Worm (Caenorhabditis elegans): ENCODE measurements around the gene sdc-1.

The sdc-1 gene

DNA sequence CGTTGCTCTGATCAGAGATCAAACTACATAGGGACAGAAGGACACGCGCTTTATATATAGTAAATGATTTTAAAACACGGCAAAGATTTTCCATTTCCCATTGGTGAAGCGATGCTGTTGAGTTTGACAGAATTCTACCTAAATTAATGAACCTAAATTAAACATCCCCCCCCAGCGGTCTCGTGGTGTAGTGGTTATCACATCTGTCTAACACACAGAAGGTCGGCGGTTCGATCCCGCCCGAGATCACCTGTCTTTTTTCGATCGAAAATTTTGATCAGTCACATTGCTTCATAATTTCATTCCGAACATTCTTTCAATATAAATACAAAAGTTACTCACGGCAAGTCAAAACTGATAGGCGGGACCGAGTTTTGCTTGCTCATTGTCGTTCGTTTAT, 23.7 kb downstream of the sdc-1 start:
- TF ChIP-seq T22C8.4 (GFP tag; IDR thresholded peaks at IDR 0.05) (0 out of 2 replicates have a peak, but pooled peaks have one; percentile 30), flt-1 (GFP tag; IDR thresholded peaks at IDR 0.05) (peak; percentile 38; the same call in 1 of the 2 replicates)

DNA sequence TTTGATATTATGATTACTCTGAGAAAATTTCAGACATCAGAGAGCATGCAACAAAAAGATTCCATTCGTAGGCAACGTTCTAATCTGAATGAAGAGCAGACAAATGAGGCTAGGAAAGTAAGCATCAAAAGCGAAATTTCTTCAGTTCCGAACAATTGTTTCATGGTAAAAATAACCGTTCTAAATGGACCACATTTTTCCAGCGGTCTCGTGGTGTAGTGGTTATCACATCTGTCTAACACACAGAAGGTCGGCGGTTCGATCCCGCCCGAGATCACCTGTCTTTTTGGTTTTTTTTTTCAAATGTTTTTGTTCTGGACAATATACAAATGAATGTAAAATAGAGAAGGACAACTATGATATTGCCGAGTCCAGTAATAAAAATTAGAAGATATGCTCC, 24.3 kb downstream of the sdc-1 start, which contains the start of gene twk-21:
Gene twk-21 (plus strand): TSS at position 34 of the 400 bp plus-strand sequence.
- TF ChIP-seq ztf-23 (GFP tag; IDR thresholded peaks at IDR 0.05) = no peak
- TF ChIP-seq T22C8.4 (GFP tag; IDR thresholded peaks at IDR 0.05) = no peak
- TF ChIP-seq cog-1 (tag; optimal IDR thresholded peaks at IDR 0.05) = no peak
- TF ChIP-seq ref-1 (GFP tag; conservative IDR thresholded peaks at IDR 0.05) = no peak
- TF ChIP-seq ztf-29 (GFP tag; IDR thresholded peaks at IDR 0.05) = no peak
- no peak for TF ChIP-seq klf-2 (GFP tag; conservative IDR thresholded peaks at IDR 0.05)
- no peak for TF ChIP-seq tab-1 (GFP tag; IDR thresholded peaks at IDR 0.05)
- no peak for TF ChIP-seq flt-1 (GFP tag; IDR thresholded peaks at IDR 0.05)
- no peak for TF ChIP-seq med-1 (GFP tag; optimal IDR thresholded peaks at IDR 0.05; ENCODE audit: insufficient read depth)

DNA sequence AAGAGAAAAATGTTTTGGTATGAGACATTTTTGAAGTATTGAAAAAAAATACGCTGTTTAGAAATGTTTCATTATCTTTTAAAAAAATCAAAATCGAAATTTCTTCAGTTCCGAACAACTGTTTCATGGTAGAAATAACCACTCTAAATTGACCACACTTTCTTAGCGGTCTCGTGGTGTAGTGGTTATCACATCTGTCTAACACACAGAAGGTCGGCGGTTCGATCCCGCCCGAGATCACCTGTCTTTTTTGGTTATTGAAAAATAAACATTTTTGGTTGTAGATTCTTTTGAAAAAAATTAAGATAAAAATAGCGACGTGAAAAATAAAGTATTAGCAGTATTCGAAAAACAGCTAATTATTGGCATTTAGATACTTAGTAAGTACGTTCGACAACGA, 24.9 kb downstream of the sdc-1 start:
- TF ChIP-seq cog-1 (tag; optimal IDR thresholded peaks at IDR 0.05) (no peak), klf-2 (GFP tag; conservative IDR thresholded peaks at IDR 0.05) (no peak), T22C8.4 (GFP tag; IDR thresholded peaks at IDR 0.05) (no peak), flt-1 (GFP tag; IDR thresholded peaks at IDR 0.05) (no peak), med-1 (GFP tag; optimal IDR thresholded peaks at IDR 0.05; ENCODE audit: insufficient read depth) (no peak), ref-1 (GFP tag; conservative IDR thresholded peaks at IDR 0.05) (no peak), ztf-29 (GFP tag; IDR thresholded peaks at IDR 0.05) (no peak), ztf-23 (GFP tag; IDR thresholded peaks at IDR 0.05) (no peak), tab-1 (GFP tag; IDR thresholded peaks at IDR 0.05) (no peak)

DNA sequence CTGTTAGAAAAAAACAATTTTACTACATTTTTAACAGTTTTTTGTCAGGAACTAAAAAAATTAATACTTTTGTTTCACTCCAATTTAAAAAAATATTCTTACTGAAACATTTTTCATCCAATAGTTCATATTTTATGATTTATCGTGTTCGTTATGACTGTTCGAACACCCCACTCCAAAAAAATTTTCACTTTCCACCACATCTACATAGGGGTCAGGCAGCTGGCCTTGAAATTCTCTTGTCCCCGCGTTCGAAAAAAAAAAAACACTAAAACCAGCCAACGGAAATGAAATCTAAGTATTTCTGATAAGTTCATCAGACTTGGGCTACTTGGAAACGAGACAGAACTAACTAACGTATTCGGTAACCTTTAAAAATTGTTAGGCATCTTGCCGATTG, 30.6 kb downstream of the sdc-1 start, which contains the start of gene twk-22:
Gene twk-22 (plus strand): TSS at position 301 of the 400 bp plus-strand sequence.
- TF ChIP-seq ref-1 (GFP tag; conservative IDR thresholded peaks at IDR 0.05) = no peak
- TF ChIP-seq cog-1 (tag; optimal IDR thresholded peaks at IDR 0.05) = no peak
- no peak for TF ChIP-seq med-1 (GFP tag; optimal IDR thresholded peaks at IDR 0.05; ENCODE audit: insufficient read depth)
- TF ChIP-seq klf-2 (GFP tag; conservative IDR thresholded peaks at IDR 0.05) = no peak
- TF ChIP-seq flt-1 (GFP tag; IDR thresholded peaks at IDR 0.05) = no peak
- TF ChIP-seq tab-1 (GFP tag; IDR thresholded peaks at IDR 0.05) = no peak

DNA sequence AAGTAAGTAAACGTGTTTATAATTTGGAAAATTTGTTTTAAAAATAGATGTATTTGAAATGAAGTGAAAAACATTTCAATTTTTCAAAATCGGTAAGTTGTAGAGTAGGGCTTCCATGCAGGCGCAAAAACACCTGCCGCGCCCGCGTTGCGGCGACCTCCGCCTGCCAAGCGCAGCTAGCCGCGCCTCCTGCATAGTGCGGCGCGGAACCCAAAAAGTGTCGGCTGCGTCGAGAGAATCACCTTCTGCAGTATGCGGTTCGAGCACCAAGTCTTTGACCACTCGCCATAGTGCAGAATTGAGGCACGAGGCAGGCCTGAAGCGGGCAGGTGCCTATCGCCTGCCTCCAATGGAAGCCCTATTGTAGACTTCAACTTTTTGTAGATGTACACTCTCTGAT, 34.1 kb downstream of the sdc-1 start:
- TF ChIP-seq T22C8.4 (GFP tag; IDR thresholded peaks at IDR 0.05) (0 out of 2 replicates have a peak, but pooled peaks have one; percentile 17), cog-1 (tag; optimal IDR thresholded peaks at IDR 0.05) (no peak)

DNA sequence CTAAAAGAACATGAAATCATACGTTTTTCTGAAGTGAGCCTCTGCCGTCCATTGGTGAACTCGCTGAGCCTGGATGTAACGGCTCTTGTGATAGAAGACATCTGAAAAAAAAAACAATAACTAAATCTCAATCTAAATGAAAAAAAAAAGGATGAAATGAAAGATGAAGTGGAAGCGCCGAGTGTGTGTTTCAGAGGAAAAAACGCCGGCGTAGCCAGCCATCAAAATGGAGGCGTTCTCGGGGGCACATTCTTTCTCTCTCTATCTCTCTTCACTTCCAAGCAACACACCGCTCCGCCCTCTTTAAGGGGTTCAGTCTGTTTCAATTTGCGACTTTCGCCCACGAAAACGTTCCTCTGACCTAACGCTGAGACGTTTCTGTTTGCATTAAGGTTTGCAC, 42.1 kb downstream of the sdc-1 start, which contains the start of gene T01B4.3:
Gene T01B4.3 (minus strand): TSS at position 101 of the 400 bp plus-strand sequence.
- TF ChIP-seq flt-1 (GFP tag; IDR thresholded peaks at IDR 0.05) = no peak
- no peak for TF ChIP-seq ref-1 (GFP tag; conservative IDR thresholded peaks at IDR 0.05)
- TF ChIP-seq ztf-23 (GFP tag; IDR thresholded peaks at IDR 0.05) = no peak
- no peak for TF ChIP-seq T22C8.4 (GFP tag; IDR thresholded peaks at IDR 0.05)

DNA sequence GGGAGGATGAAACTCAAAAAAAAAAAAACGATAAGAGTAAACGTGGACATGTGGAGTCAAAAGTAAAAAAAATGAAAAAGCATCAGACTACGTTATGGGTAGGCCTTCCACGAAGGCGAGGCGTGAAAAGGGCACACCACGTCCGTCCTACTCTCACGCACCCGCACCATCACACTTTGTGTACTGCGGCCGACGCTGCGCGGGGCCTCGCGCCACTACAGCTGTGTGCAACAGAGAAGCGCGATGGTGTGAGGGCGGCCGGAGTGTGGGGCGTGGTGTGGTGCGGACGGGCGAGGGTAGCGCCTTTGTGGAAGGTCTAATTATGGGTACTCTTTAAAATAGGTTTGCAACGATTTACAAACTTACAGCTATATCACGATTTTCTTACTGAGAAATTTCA, 42.7 kb downstream of the sdc-1 start:
- TF ChIP-seq tab-1 (GFP tag; IDR thresholded peaks at IDR 0.05) (peak; percentile 62; the same call in 1 of the 2 replicates), klf-2 (GFP tag; conservative IDR thresholded peaks at IDR 0.05) (no peak), med-1 (GFP tag; optimal IDR thresholded peaks at IDR 0.05; ENCODE audit: insufficient read depth) (no peak), ztf-29 (GFP tag; IDR thresholded peaks at IDR 0.05) (no peak)

DNA sequence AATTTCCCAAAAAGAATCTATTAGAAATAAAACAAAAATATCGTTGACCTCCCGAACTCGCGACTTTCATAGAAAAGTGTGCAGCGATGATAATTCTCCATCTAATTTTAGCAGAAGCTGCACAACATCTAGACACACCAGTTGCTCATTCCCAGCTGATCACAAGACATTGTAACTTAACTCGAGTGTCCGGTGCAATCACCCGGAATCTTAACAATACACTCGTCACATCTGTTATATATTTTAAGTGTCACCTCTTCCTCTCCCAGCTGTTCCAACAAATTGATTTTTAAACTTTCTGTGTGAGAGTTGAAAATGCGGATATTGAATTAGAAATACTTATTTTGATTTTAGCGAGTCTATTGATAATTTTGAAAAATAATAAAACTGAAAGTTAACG, 45.8 kb downstream of the sdc-1 start:
- TF ChIP-seq T22C8.4 (GFP tag; IDR thresholded peaks at IDR 0.05) (no peak), med-1 (GFP tag; optimal IDR thresholded peaks at IDR 0.05; ENCODE audit: insufficient read depth) (no peak), tab-1 (GFP tag; IDR thresholded peaks at IDR 0.05) (no peak), flt-1 (GFP tag; IDR thresholded peaks at IDR 0.05) (no peak), ztf-29 (GFP tag; IDR thresholded peaks at IDR 0.05) (no peak), klf-2 (GFP tag; conservative IDR thresholded peaks at IDR 0.05) (no peak), cog-1 (tag; optimal IDR thresholded peaks at IDR 0.05) (no peak), ztf-23 (GFP tag; IDR thresholded peaks at IDR 0.05) (no peak), ref-1 (GFP tag; conservative IDR thresholded peaks at IDR 0.05) (no peak)

DNA sequence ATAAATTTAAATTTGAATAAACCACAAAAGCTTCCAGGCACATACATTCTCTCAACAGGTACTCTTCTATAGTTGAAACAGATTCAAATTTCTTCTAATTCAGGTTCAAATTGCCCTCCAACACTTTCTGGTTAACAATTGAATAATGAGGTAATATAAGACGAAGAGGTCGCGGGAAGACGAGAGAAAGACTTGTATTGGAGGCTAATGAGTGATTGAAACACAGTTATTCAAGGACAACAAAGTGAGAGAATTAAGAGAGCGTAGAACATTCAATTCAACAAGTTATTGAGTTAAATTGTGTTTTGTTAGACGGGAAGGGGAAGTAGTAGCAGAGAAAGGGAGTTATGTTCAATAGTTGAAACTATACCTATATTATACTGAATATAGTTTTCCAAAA, 46.3 kb downstream of the sdc-1 start:
- TF ChIP-seq T22C8.4 (GFP tag; IDR thresholded peaks at IDR 0.05) (no peak), cog-1 (tag; optimal IDR thresholded peaks at IDR 0.05) (no peak), flt-1 (GFP tag; IDR thresholded peaks at IDR 0.05) (no peak), med-1 (GFP tag; optimal IDR thresholded peaks at IDR 0.05; ENCODE audit: insufficient read depth) (no peak), ref-1 (GFP tag; conservative IDR thresholded peaks at IDR 0.05) (no peak), tab-1 (GFP tag; IDR thresholded peaks at IDR 0.05) (no peak), ztf-23 (GFP tag; IDR thresholded peaks at IDR 0.05) (no peak), ztf-29 (GFP tag; IDR thresholded peaks at IDR 0.05) (no peak), klf-2 (GFP tag; conservative IDR thresholded peaks at IDR 0.05) (no peak)

DNA sequence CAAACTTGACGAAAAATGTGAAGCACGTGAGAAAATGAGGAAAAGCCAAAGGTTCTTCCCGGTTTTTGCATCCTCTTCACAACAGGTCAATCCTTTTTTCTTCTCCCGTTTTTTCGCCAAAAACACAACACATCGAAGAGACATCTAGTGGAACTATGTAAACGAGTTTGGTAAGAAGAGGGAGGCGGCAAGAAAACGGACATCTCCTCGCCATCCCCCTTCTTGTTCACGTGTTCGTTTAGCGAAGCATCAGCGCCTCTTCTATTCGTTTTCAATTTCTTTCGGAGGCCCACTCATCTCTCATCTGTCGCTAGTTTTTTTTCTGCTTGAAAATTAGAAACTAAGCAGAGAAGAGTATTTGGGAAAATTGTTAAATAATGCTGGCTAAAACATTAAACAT, 48.7 kb downstream of the sdc-1 start:
- TF ChIP-seq cog-1 (tag; optimal IDR thresholded peaks at IDR 0.05) (no peak), ztf-29 (GFP tag; IDR thresholded peaks at IDR 0.05) (no peak), med-1 (GFP tag; optimal IDR thresholded peaks at IDR 0.05; ENCODE audit: insufficient read depth) (no peak), ztf-23 (GFP tag; IDR thresholded peaks at IDR 0.05) (no peak), klf-2 (GFP tag; conservative IDR thresholded peaks at IDR 0.05) (no peak), ref-1 (GFP tag; conservative IDR thresholded peaks at IDR 0.05) (no peak), T22C8.4 (GFP tag; IDR thresholded peaks at IDR 0.05) (no peak), tab-1 (GFP tag; IDR thresholded peaks at IDR 0.05) (no peak), flt-1 (GFP tag; IDR thresholded peaks at IDR 0.05) (no peak)

DNA sequence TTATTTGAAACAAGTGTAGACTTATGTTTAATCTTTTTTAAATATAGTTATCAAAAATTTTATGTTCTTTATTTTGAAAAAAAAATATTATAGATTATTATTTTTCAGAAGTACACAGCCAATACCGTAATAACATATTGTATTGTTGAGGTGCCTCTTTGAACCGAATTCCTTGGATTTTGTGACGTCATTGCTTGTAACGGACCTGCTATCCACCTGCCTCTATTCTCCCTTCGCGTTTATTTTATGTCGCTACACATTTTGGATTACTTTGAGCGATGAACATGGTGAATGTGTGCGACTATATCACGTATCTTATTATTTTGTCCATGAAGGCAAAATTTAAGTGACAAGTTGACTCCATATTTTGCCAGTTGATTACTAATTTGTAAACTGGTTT, 51.7 kb downstream of the sdc-1 start:
- TF ChIP-seq tab-1 (GFP tag; IDR thresholded peaks at IDR 0.05) (no peak), ztf-29 (GFP tag; IDR thresholded peaks at IDR 0.05) (no peak), T22C8.4 (GFP tag; IDR thresholded peaks at IDR 0.05) (no peak), klf-2 (GFP tag; conservative IDR thresholded peaks at IDR 0.05) (no peak), med-1 (GFP tag; optimal IDR thresholded peaks at IDR 0.05; ENCODE audit: insufficient read depth) (no peak), cog-1 (tag; optimal IDR thresholded peaks at IDR 0.05) (no peak), ztf-23 (GFP tag; IDR thresholded peaks at IDR 0.05) (no peak), ref-1 (GFP tag; conservative IDR thresholded peaks at IDR 0.05) (no peak), flt-1 (GFP tag; IDR thresholded peaks at IDR 0.05) (no peak)

Measured in whole organism, midembryonic.